Fruit fly (Drosophila melanogaster) whole organism, embryonic: ENCODE data around the gene orion.

ENCODE experiments used
- B-H2 ChIP-seq: fragments of 200-800 bp; sonication (Bioruptor generic); optimal IDR thresholded peaks from 2 replicates; lab custom pipeline; 2018; ENCODE audit warnings: missing biosample characterization, mild to moderate bottlenecking, missing genetic modification characterization
- BEAF-32 ChIP-seq: fragments of 200-800 bp; sonication (Bioruptor generic); optimal IDR thresholded peaks from 3 replicates; lab custom pipeline; 2017; ENCODE audit warnings: missing biosample characterization, missing genetic modification characterization, mild to moderate bottlenecking, moderate library complexity, missing genetic modification reagents
- C15 ChIP-seq: fragments of 200-800 bp; sonication (Bioruptor generic); IDR thresholded peaks from 3 replicates; pipeline ENCODE4 v1.3.6; 2022; ENCODE audit warnings: missing biosample characterization, missing genetic modification characterization
- CG1024 ChIP-seq: fragments of 200-800 bp; sonication (Bioruptor generic); IDR thresholded peaks from 2 replicates; pipeline ENCODE4 v1.3.6; 2022; ENCODE audit warnings: missing biosample characterization, missing genetic modification characterization
- CG10267 ChIP-seq: fragments of 200-800 bp; sonication (Bioruptor generic); optimal IDR thresholded peaks from 2 replicates; lab custom pipeline; 2018; ENCODE audit warnings: missing biosample characterization, mild to moderate bottlenecking, missing genetic modification characterization, moderate library complexity
- CG11456 ChIP-seq: fragments of 200-800 bp; sonication (Bioruptor generic); IDR thresholded peaks from 3 replicates; pipeline ENCODE4 v1.3.6; 2022; ENCODE audit warnings: missing biosample characterization, missing genetic modification characterization
- CG12071 ChIP-seq: fragments of 200-800 bp; sonication (Bioruptor generic); optimal IDR thresholded peaks from 3 replicates; lab custom pipeline; 2018; ENCODE audit warnings: missing biosample characterization, mild to moderate bottlenecking, missing genetic modification characterization
- CG13424 ChIP-seq: fragments of 200-800 bp; sonication (Bioruptor generic); optimal IDR thresholded peaks from 2 replicates; lab custom pipeline; 2019; ENCODE audit warnings: missing biosample characterization, mild to moderate bottlenecking, missing genetic modification characterization, moderate library complexity
- CG13894 ChIP-seq: fragments of 200-800 bp; sonication (Bioruptor generic); optimal IDR thresholded peaks from 3 replicates; lab custom pipeline; 2018; ENCODE audit warnings: missing biosample characterization, mild to moderate bottlenecking, missing genetic modification characterization, moderate library complexity
- CG14667 ChIP-seq: fragments of 200-800 bp; sonication (Bioruptor generic); IDR thresholded peaks from 2 replicates; pipeline ENCODE4 v1.3.6; 2022; ENCODE audit warnings: missing biosample characterization, missing genetic modification characterization
- CG15601 ChIP-seq: fragments of 200-800 bp; sonication (Bioruptor generic); optimal IDR thresholded peaks from 3 replicates; lab custom pipeline; 2019; ENCODE audit warnings: missing biosample characterization, mild to moderate bottlenecking, missing genetic modification characterization, moderate library complexity
- CG17359 ChIP-seq: fragments of 200-800 bp; sonication (Bioruptor generic); optimal IDR thresholded peaks from 3 replicates; lab custom pipeline; 2018; ENCODE audit warnings: missing biosample characterization, mild to moderate bottlenecking, missing genetic modification characterization, moderate library complexity
- CG17361 ChIP-seq: fragments of 200-800 bp; sonication (Bioruptor generic); IDR thresholded peaks from 3 replicates; pipeline ENCODE4 v1.3.6; 2022; ENCODE audit warnings: missing biosample characterization, missing genetic modification characterization
- CG1832 ChIP-seq: fragments of 200-800 bp; sonication (Bioruptor generic); optimal IDR thresholded peaks from 2 replicates; lab custom pipeline; 2017; ENCODE audit warnings: missing biosample characterization, mild to moderate bottlenecking, missing genetic modification characterization, inconsistent platforms
- CG2120 ChIP-seq: fragments of 200-800 bp; sonication (Bioruptor generic); optimal IDR thresholded peaks from 3 replicates; lab custom pipeline; 2016; ENCODE audit warnings: missing biosample characterization, missing genetic modification characterization
- CG2889 ChIP-seq: fragments of 200-800 bp; sonication (Bioruptor generic); IDR thresholded peaks from 3 replicates; pipeline ENCODE4 v1.3.6; 2022; ENCODE audit warnings: missing biosample characterization, missing genetic modification characterization
- CG30431 ChIP-seq: fragments of 200-800 bp; sonication (Bioruptor generic); optimal IDR thresholded peaks from 2 replicates; lab custom pipeline; 2017; ENCODE audit warnings: missing biosample characterization, missing genetic modification characterization
- CG31365 ChIP-seq: fragments of 200-800 bp; sonication (Bioruptor generic); optimal IDR thresholded peaks from 2 replicates; lab custom pipeline; 2018; ENCODE audit warnings: missing biosample characterization, mild to moderate bottlenecking, missing genetic modification characterization
- CG3995 ChIP-seq: fragments of 200-800 bp; sonication (Bioruptor generic); optimal IDR thresholded peaks from 3 replicates; lab custom pipeline; 2016; ENCODE audit warnings: missing biosample characterization, missing genetic modification characterization
- CG6175 ChIP-seq: fragments of 200-800 bp; sonication (Bioruptor generic); IDR thresholded peaks from 3 replicates; pipeline ENCODE4 v1.3.6; 2022; ENCODE audit warnings: missing biosample characterization, missing genetic modification characterization
- CG6254 ChIP-seq: fragments of 200-800 bp; sonication (Bioruptor generic); optimal IDR thresholded peaks from 3 replicates; lab custom pipeline; 2017; ENCODE audit warnings: mild to moderate bottlenecking, missing biosample characterization, missing genetic modification reagents, missing genetic modification characterization
- CG6689 ChIP-seq: fragments of 200-800 bp; sonication (Bioruptor generic); IDR thresholded peaks from 2 replicates; pipeline ENCODE4 v1.3.6; 2022; ENCODE audit warnings: missing biosample characterization, missing genetic modification characterization
- CG9932 ChIP-seq: fragments of 200-800 bp; sonication (Bioruptor generic); IDR thresholded peaks from 2 replicates; pipeline ENCODE4 v1.3.6; 2022; ENCODE audit warnings: missing biosample characterization, missing genetic modification characterization
- Dbx ChIP-seq: fragments of 200-800 bp; sonication (Bioruptor generic); IDR thresholded peaks from 3 replicates; pipeline ENCODE4 v1.3.6; 2022; ENCODE audit warnings: missing biosample characterization, missing genetic modification characterization
- Deaf1 ChIP-seq: fragments of 200-800 bp; optimal IDR thresholded peaks from 3 replicates; lab custom pipeline; 2019; ENCODE audit warnings: missing biosample characterization, mild to moderate bottlenecking, missing genetic modification characterization, moderate library complexity
- Doc2 ChIP-seq: fragments of 200-800 bp; sonication (Bioruptor generic); IDR thresholded peaks from 2 replicates; pipeline ENCODE4 v1.3.6; 2022; ENCODE audit warnings: missing biosample characterization, missing genetic modification characterization
- Drgx ChIP-seq: fragments of 200-800 bp; sonication (Bioruptor generic); IDR thresholded peaks from 2 replicates; pipeline ENCODE4 v1.3.6; 2022; ENCODE audit warnings: missing biosample characterization, missing genetic modification characterization
- E2f2 ChIP-seq: fragments of 200-800 bp; sonication (Bioruptor generic); IDR thresholded peaks from 2 replicates; pipeline ENCODE4 v1.3.6; 2022; ENCODE audit warnings: missing biosample characterization, missing genetic modification characterization
- Gsc ChIP-seq: fragments of 200-800 bp; sonication (Bioruptor generic); IDR thresholded peaks from 2 replicates; pipeline ENCODE4 v1.3.6; 2022; ENCODE audit warnings: missing biosample characterization, missing genetic modification characterization
- Mes4 ChIP-seq: fragments of 200-800 bp; sonication (Bioruptor generic); optimal IDR thresholded peaks from 2 replicates; lab custom pipeline; 2016; ENCODE audit warnings: missing biosample characterization, missing genetic modification characterization
- NC2α ChIP-seq: fragments of 200-800 bp; sonication (Bioruptor generic); optimal IDR thresholded peaks from 2 replicates; lab custom pipeline; 2016; ENCODE audit warnings: missing biosample characterization, missing genetic modification characterization
- Nf-YB ChIP-seq: fragments of 200-800 bp; sonication (Bioruptor generic); optimal IDR thresholded peaks from 3 replicates; lab custom pipeline; 2019; ENCODE audit warnings: missing biosample characterization, mild to moderate bottlenecking, missing genetic modification characterization, moderate library complexity
- Oaz ChIP-seq: fragments of 200-800 bp; sonication (Bioruptor generic); IDR thresholded peaks from 2 replicates; pipeline ENCODE4 v1.3.6; 2022; ENCODE audit warnings: missing biosample characterization, missing genetic modification characterization
- Side ChIP-seq: fragments of 200-800 bp; sonication (Bioruptor generic); optimal IDR thresholded peaks from 2 replicates; lab custom pipeline; 2016; ENCODE audit warnings: missing biosample characterization, missing genetic modification characterization
- al ChIP-seq: fragments of 200-800 bp; sonication (Bioruptor generic); IDR thresholded peaks from 2 replicates; pipeline ENCODE4 v1.3.6; 2022; ENCODE audit warnings: missing biosample characterization, missing genetic modification characterization
- ap ChIP-seq: fragments of 200-800 bp; sonication (Bioruptor generic); IDR thresholded peaks from 2 replicates; pipeline ENCODE4 v1.3.6; 2022; ENCODE audit warnings: missing biosample characterization, missing genetic modification characterization
- bcd ChIP-seq: fragments of 200-800 bp; sonication (Bioruptor generic); optimal IDR thresholded peaks from 2 replicates; lab custom pipeline; 2017; ENCODE audit warnings: missing biosample characterization, mild to moderate bottlenecking, missing genetic modification characterization
- croc ChIP-seq: fragments of 200-800 bp; sonication (Bioruptor generic); conservative IDR thresholded peaks from 3 replicates; pipeline ENCODE4 v1.3.6; 2022; ENCODE audit warnings: missing biosample characterization, missing genetic modification characterization
- fd102C ChIP-seq: fragments of 200-800 bp; sonication (Bioruptor generic); optimal IDR thresholded peaks from 2 replicates; lab custom pipeline; 2018; ENCODE audit warnings: missing biosample characterization, mild to moderate bottlenecking, missing genetic modification characterization, moderate library complexity
- gce ChIP-seq: fragments of 200-800 bp; sonication (Bioruptor generic); IDR thresholded peaks from 3 replicates; pipeline ENCODE4 v1.3.6; 2022; ENCODE audit warnings: missing biosample characterization, missing genetic modification characterization
- hth ChIP-seq: fragments of >200 bp; optimal IDR thresholded peaks from 2 replicates; lab custom pipeline; 2017; ENCODE audit warnings: inconsistent platforms
- jigr1 ChIP-seq: fragments of 200-800 bp; sonication (Bioruptor generic); IDR thresholded peaks from 3 replicates; pipeline ENCODE4 v1.3.6; 2022; ENCODE audit warnings: missing biosample characterization, missing genetic modification characterization
- lov ChIP-seq, 2 experiments: fragments of 200-800 bp in 1 of 2; fragments of >200 bp in 1 of 2; sonication (Bioruptor generic) in 1 of 2; IDR thresholded peaks in 1 of 2; optimal IDR thresholded peaks in 1 of 2; 2 replicates in 1 of 2; 3 replicates in 1 of 2; pipeline versions ENCODE4 v1.3.6 to Lab custom; 2017 to 2022; ENCODE audit warnings: missing biosample characterization in 1 of 2, missing genetic modification characterization in 1 of 2
- odd ChIP-seq: fragments of 200-800 bp; sonication (Bioruptor generic); optimal IDR thresholded peaks from 2 replicates; lab custom pipeline; 2017; ENCODE audit warnings: missing biosample characterization, mild to moderate bottlenecking, missing genetic modification characterization
- pfk ChIP-seq: fragments of 200-800 bp; sonication (Bioruptor generic); optimal IDR thresholded peaks from 2 replicates; lab custom pipeline; 2018; ENCODE audit warnings: missing biosample characterization, mild to moderate bottlenecking, missing genetic modification characterization, moderate library complexity
- psq ChIP-seq: fragments of 200-800 bp; sonication (Bioruptor generic); optimal IDR thresholded peaks from 2 replicates; lab custom pipeline; 2017; ENCODE audit warnings: missing biosample characterization, missing genetic modification characterization
- slbo ChIP-seq: fragments of 200-800 bp; sonication (Bioruptor generic); IDR thresholded peaks from 2 replicates; pipeline ENCODE4 v1.3.6; 2022; ENCODE audit warnings: missing biosample characterization, missing genetic modification characterization
- sqz ChIP-seq: fragments of 200-800 bp; sonication (Bioruptor generic); optimal IDR thresholded peaks from 3 replicates; lab custom pipeline; 2018; ENCODE audit warnings: missing biosample characterization, mild to moderate bottlenecking, missing genetic modification characterization
- ssp ChIP-seq: fragments of 200-800 bp; sonication (Bioruptor generic); IDR thresholded peaks from 2 replicates; pipeline ENCODE4 v1.3.6; 2022; ENCODE audit warnings: missing biosample characterization, missing genetic modification characterization
- trh ChIP-seq: fragments of 200-800 bp; sonication (Bioruptor generic); optimal IDR thresholded peaks from 2 replicates; lab custom pipeline; 2016; ENCODE audit warnings: missing biosample characterization, missing genetic modification characterization
- tup ChIP-seq: fragments of 200-800 bp; sonication (Bioruptor generic); optimal IDR thresholded peaks from 2 replicates; lab custom pipeline; 2016; ENCODE audit warnings: missing biosample characterization, mild to moderate bottlenecking, missing genetic modification characterization, moderate library complexity
- vvl ChIP-seq: fragments of 200-800 bp; sonication (Bioruptor generic); IDR thresholded peaks from 2 replicates; pipeline ENCODE4 v1.3.6; 2022; ENCODE audit warnings: missing biosample characterization, missing genetic modification characterization

The orion gene

DNA sequence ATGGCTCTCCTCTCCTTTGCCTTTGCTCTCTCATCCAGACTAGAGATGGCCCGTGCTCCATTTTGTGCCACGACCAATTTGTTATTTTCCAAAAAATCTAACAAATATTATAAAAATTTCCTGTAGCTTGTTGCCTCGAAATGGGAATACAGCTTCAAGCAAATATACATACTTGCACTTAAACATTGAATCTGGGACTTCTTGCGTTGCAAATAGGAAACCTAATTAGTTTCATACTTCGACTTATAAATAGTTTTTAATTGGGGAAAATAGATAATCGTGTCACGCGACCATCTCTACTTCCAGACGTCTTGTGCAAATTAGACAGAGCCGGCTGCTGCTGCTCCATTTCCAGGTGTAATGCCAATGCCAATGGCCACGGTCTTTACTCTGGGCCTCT lies 23.7 kb upstream of the orion start (continued):
- TF ChIP-seq CG10267 (tag; lab: Kevin White, UChicago): peak; percentile 35
- no peak for TF ChIP-seq E2f2
- no peak for TF ChIP-seq Gsc (GFP tag; lab: Robert Waterston, UW)
- TF ChIP-seq Dbx (GFP tag; lab: Robert Waterston, UW): peak; percentile 49; the same call in 1 of the 3 replicates
- TF ChIP-seq CG13894 (tag; lab: Kevin White, UChicago): peak; percentile 73
- TF ChIP-seq B-H2: peak; percentile 40
- TF ChIP-seq tup (GFP tag; lab: Kevin White, UChicago): no peak
- TF ChIP-seq CG11456: no peak
- TF ChIP-seq gce (GFP tag; lab: Robert Waterston, UW): no peak
- no peak for TF ChIP-seq odd (GFP tag; lab: Kevin White, UChicago)
- TF ChIP-seq CG31365 (tag; lab: Kevin White, UChicago): no peak
- TF ChIP-seq ap: no peak
- TF ChIP-seq CG6689 (GFP tag; lab: Robert Waterston, UW): peak; percentile 54
- no peak for TF ChIP-seq lov (optimal IDR thresholded peaks at IDR 0.05; lab: Kevin White, UChicago)
- TF ChIP-seq lov (GFP tag; IDR thresholded peaks at IDR 0.05; lab: Robert Waterston, UW): no peak
- no peak for TF ChIP-seq ssp (GFP tag; lab: Robert Waterston, UW)
- no peak for TF ChIP-seq CG1832 (GFP tag; lab: Kevin White, UChicago)
- no peak for TF ChIP-seq C15 (GFP tag; lab: Robert Waterston, UW)
- TF ChIP-seq Deaf1 (tag; lab: Kevin White, UChicago): peak; percentile 4
- TF ChIP-seq vvl (GFP tag; lab: Robert Waterston, UW): no peak; the same call in 1 of the 2 replicates
- TF ChIP-seq Drgx (GFP tag; lab: Robert Waterston, UW): peak; percentile 69
- TF ChIP-seq CG17361 (GFP tag; lab: Robert Waterston, UW): peak; percentile 62; the same call in 1 of the 3 replicates
- TF ChIP-seq bcd: peak; percentile 51
- no peak for TF ChIP-seq CG30431 (GFP tag; lab: Kevin White, UChicago)
- TF ChIP-seq CG1024 (GFP tag; lab: Robert Waterston, UW): no peak
- TF ChIP-seq Nf-YB (GFP tag; lab: Kevin White, UChicago): no peak
- TF ChIP-seq CG9932 (GFP tag; lab: Robert Waterston, UW): peak; percentile 24; the same call in 1 of the 2 replicates
- TF ChIP-seq Oaz (GFP tag; lab: Robert Waterston, UW): no peak
- no peak for TF ChIP-seq Side (GFP tag; lab: Kevin White, UChicago)
- TF ChIP-seq CG3995: no peak
- TF ChIP-seq trh: no peak
- peak; percentile 23 for TF ChIP-seq CG15601
- TF ChIP-seq fd102C (GFP tag; lab: Kevin White, UChicago): no peak
- peak; percentile 41; the same call in 1 of the 2 replicates for TF ChIP-seq slbo (GFP tag; lab: Robert Waterston, UW)
- peak; percentile 65 for TF ChIP-seq CG2120 (GFP tag; lab: Kevin White, UChicago)
- TF ChIP-seq Mes4 (GFP tag; lab: Kevin White, UChicago): no peak
- TF ChIP-seq CG13424 (tag; lab: Kevin White, UChicago): peak; percentile 70
- 0 out of 3 replicates have a peak, but pooled peaks have one; percentile 26 for TF ChIP-seq CG6175 (GFP tag; lab: Robert Waterston, UW)
- no peak for TF ChIP-seq psq (GFP tag; lab: Kevin White, UChicago)
- no peak for TF ChIP-seq croc (GFP tag; lab: Robert Waterston, UW)
- TF ChIP-seq hth (lab: Kevin White, UChicago): no peak
- peak; percentile 64 for TF ChIP-seq BEAF-32
- peak; percentile 0 for TF ChIP-seq sqz (GFP tag; lab: Kevin White, UChicago)
- TF ChIP-seq Doc2 (GFP tag; lab: Robert Waterston, UW): no peak
- TF ChIP-seq CG6254 (GFP tag; lab: Kevin White, UChicago): no peak
- peak; percentile 63 for TF ChIP-seq CG17359 (tag; lab: Kevin White, UChicago)
- TF ChIP-seq jigr1 (GFP tag; lab: Robert Waterston, UW): no peak
- 0 out of 2 replicates have a peak, but pooled peaks have one; percentile 15 for TF ChIP-seq al
- no peak for TF ChIP-seq NC2α (GFP tag; lab: Kevin White, UChicago)
- TF ChIP-seq CG2889 (GFP tag; lab: Robert Waterston, UW): no peak
- no peak for TF ChIP-seq pfk
- peak; percentile 33 for TF ChIP-seq CG12071 (GFP tag; lab: Kevin White, UChicago)
- TF ChIP-seq CG14667 (GFP tag; lab: Robert Waterston, UW): no peak
